Fruit fly (Drosophila melanogaster): Measurements from ENCODE around the gene CG17440.

- TF ChIP-seq CG2116 (GFP tag; optimal IDR thresholded peaks at IDR 0.05) (no peak), gce (GFP tag; IDR thresholded peaks at IDR 0.05) (no peak), CG11398 (GFP tag; optimal IDR thresholded peaks at IDR 0.05) (no peak), ap (GFP tag; IDR thresholded peaks at IDR 0.05) (no peak), CG7786 (GFP tag; optimal IDR thresholded peaks at IDR 0.05) (no peak), kah (GFP tag; optimal IDR thresholded peaks at IDR 0.05) (no peak), CG1233 (GFP tag; optimal IDR thresholded peaks at IDR 0.05) (no peak), CG17186 (GFP tag; optimal IDR thresholded peaks at IDR 0.05) (no peak), trem (tag; optimal IDR thresholded peaks at IDR 0.05) (no peak), CG2712 (tag; optimal IDR thresholded peaks at IDR 0.05) (no peak), lbe (GFP tag; optimal IDR thresholded peaks at IDR 0.05) (no peak), crol (GFP tag; IDR thresholded peaks at IDR 0.05) (no peak), tll (GFP tag; optimal IDR thresholded peaks at IDR 0.05) (no peak)
Measured at dm6 chrX:9286386-9286785, 16.7 kb upstream of the CG17440 start.
